Worm (Caenorhabditis elegans): Measurements from ENCODE around the gene Y59H11AR.4.

ce11 chrIV:8638761-8639160 lies 38.2 kb upstream of the Y59H11AR.4 start, which contains the start of gene F42A9.9:
- TF ChIP-seq ceh-13 (GFP tag; optimal IDR thresholded peaks at IDR 0.05) (no peak), ets-7 (tag; optimal IDR thresholded peaks at IDR 0.05) (no peak)
